Fruit fly (Drosophila melanogaster) whole organism, adult: ENCODE results near the gene CG34435.

Source experiments
- CG11617 ChIP-seq: fragments of 200-800 bp; sonication (Bioruptor generic); optimal IDR thresholded peaks from 2 replicates; lab custom pipeline; 2017; ENCODE audit warnings: mild to moderate bottlenecking, missing biosample characterization, missing genetic modification reagents, missing genetic modification characterization
- CG12768 ChIP-seq: fragments of 200-800 bp; sonication (Bioruptor generic); optimal IDR thresholded peaks from 2 replicates; lab custom pipeline; 2017; ENCODE audit warnings: missing biosample characterization, missing genetic modification characterization, mild to moderate bottlenecking, moderate library complexity, missing genetic modification reagents
- CG14711 ChIP-seq: fragments of 200-800 bp; sonication (Bioruptor generic); optimal IDR thresholded peaks from 2 replicates; lab custom pipeline; 2018; ENCODE audit warnings: missing biosample characterization, mild to moderate bottlenecking, missing genetic modification characterization, moderate library complexity
- CG1620 ChIP-seq: fragments of 200-800 bp; sonication (Bioruptor generic); optimal IDR thresholded peaks from 2 replicates; lab custom pipeline; 2016; ENCODE audit warnings: missing biosample characterization, missing genetic modification characterization
- CG33017 ChIP-seq: fragments of 200-800 bp; sonication (Bioruptor generic); optimal IDR thresholded peaks from 2 replicates; lab custom pipeline; 2018; ENCODE audit warnings: missing biosample characterization, mild to moderate bottlenecking, missing genetic modification characterization, moderate library complexity
- CG5204 ChIP-seq: fragments of 200-800 bp; sonication (Bioruptor generic); optimal IDR thresholded peaks from 2 replicates; lab custom pipeline; 2016; ENCODE audit warnings: missing biosample characterization, missing genetic modification characterization
- CG7045 ChIP-seq: fragments of 200-800 bp; sonication (Bioruptor generic); optimal IDR thresholded peaks from 2 replicates; lab custom pipeline; 2017; ENCODE audit warnings: missing biosample characterization, mild to moderate bottlenecking, missing genetic modification characterization
- CG7101 ChIP-seq: fragments of 200-800 bp; sonication (Bioruptor generic); optimal IDR thresholded peaks from 2 replicates; lab custom pipeline; 2018; ENCODE audit warnings: missing biosample characterization, mild to moderate bottlenecking, missing genetic modification characterization, moderate library complexity
- Clk ChIP-seq: fragments of 200-800 bp; sonication (Bioruptor generic); optimal IDR thresholded peaks from 2 replicates; lab custom pipeline; 2017; ENCODE audit warnings: missing biosample characterization, missing genetic modification characterization
- Crg-1 ChIP-seq: fragments of 200-800 bp; sonication (Bioruptor generic); optimal IDR thresholded peaks from 2 replicates; lab custom pipeline; 2016; ENCODE audit warnings: missing biosample characterization, missing genetic modification characterization
- Hr96 ChIP-seq: fragments of 200-800 bp; sonication (Bioruptor generic); optimal IDR thresholded peaks from 2 replicates; lab custom pipeline; 2016; ENCODE audit warnings: missing biosample characterization, missing genetic modification characterization
- Mnt ChIP-seq: fragments of 200-800 bp; sonication (Bioruptor generic); optimal IDR thresholded peaks from 2 replicates; lab custom pipeline; 2016; ENCODE audit warnings: missing biosample characterization, mild to moderate bottlenecking, missing genetic modification characterization
- bab1 ChIP-seq: fragments of 200-800 bp; sonication (Bioruptor generic); optimal IDR thresholded peaks from 3 replicates; lab custom pipeline; 2019; ENCODE audit warnings: missing biosample characterization, mild to moderate bottlenecking, missing genetic modification characterization, moderate library complexity
- cic ChIP-seq: fragments of 200-800 bp; sonication (Bioruptor generic); optimal IDR thresholded peaks from 2 replicates; lab custom pipeline; 2017; ENCODE audit warnings: missing biosample characterization, mild to moderate bottlenecking, missing genetic modification characterization, moderate library complexity
- cnc ChIP-seq, 2 experiments: fragments of >200 bp; optimal IDR thresholded peaks; 2 replicates each; lab custom pipeline; 2017
- kay ChIP-seq: fragments of 200-800 bp; sonication (Bioruptor generic); peaks from one replicate; lab custom pipeline; 2016; ENCODE audit warnings: missing biosample characterization, missing genetic modification characterization, borderline replicate concordance
- ovo ChIP-seq: fragments of 200-800 bp; sonication (Bioruptor generic); optimal IDR thresholded peaks from 2 replicates; lab custom pipeline; 2016; ENCODE audit warnings: missing biosample characterization, missing genetic modification characterization
- pad ChIP-seq: fragments of 200-800 bp; sonication (Bioruptor generic); optimal IDR thresholded peaks from 3 replicates; lab custom pipeline; 2017; ENCODE audit warnings: missing biosample characterization, missing genetic modification characterization, mild to moderate bottlenecking, moderate library complexity, missing genetic modification reagents
- tj ChIP-seq: fragments of 200-800 bp; sonication (Bioruptor generic); optimal IDR thresholded peaks from 3 replicates; lab custom pipeline; 2017; ENCODE audit warnings: missing biosample characterization, mild to moderate bottlenecking, missing genetic modification characterization, moderate library complexity
- toe ChIP-seq: fragments of 200-800 bp; sonication (Bioruptor generic); optimal IDR thresholded peaks from 2 replicates; lab custom pipeline; 2016; ENCODE audit warnings: missing biosample characterization, missing genetic modification characterization

CG34435 gene

dm6 chrX:5646228-5646627 is 32.0 kb upstream of the CG34435 start:
- TF ChIP-seq CG33017 (no peak), CG14711 (tag; lab: Kevin White, UChicago) (no peak), CG7101 (tag; lab: Kevin White, UChicago) (no peak), Hr96 (no peak), cic (GFP tag; lab: Kevin White, UChicago) (no peak), CG12768 (GFP tag; lab: Kevin White, UChicago) (no peak), Clk (GFP tag; lab: Kevin White, UChicago) (no peak), Mnt (GFP tag; lab: Kevin White, UChicago) (no peak), pad (GFP tag; lab: Kevin White, UChicago) (no peak), toe (GFP tag; lab: Kevin White, UChicago) (no peak), CG7045 (GFP tag; lab: Kevin White, UChicago) (no peak), Crg-1 (GFP tag; lab: Kevin White, UChicago) (no peak), bab1 (GFP tag; lab: Kevin White, UChicago) (no peak), CG5204 (no peak)

dm6 chrX:5639083-5639482 is 24.8 kb upstream of the CG34435 start:
- TF ChIP-seq CG33017 (no peak), Clk (GFP tag; lab: Kevin White, UChicago) (no peak), CG5204 (no peak), Crg-1 (GFP tag; lab: Kevin White, UChicago) (no peak), CG12768 (GFP tag; lab: Kevin White, UChicago) (no peak), tj (no peak), pad (GFP tag; lab: Kevin White, UChicago) (no peak), CG1620 (GFP tag; lab: Kevin White, UChicago) (no peak)

- TF ChIP-seq CG7045 (GFP tag; lab: Kevin White, UChicago) (peak; percentile 30), CG33017 (peak; percentile 35), toe (GFP tag; lab: Kevin White, UChicago) (no peak), CG5204 (peak; percentile 15), Clk (GFP tag; lab: Kevin White, UChicago) (peak; percentile 9), CG12768 (GFP tag; lab: Kevin White, UChicago) (peak; percentile 26)
These were observed 24.3 kb upstream of the CG34435 start for dm6 chrX:5638588-5638987.

- TF ChIP-seq CG7101 (tag; lab: Kevin White, UChicago) (no peak), pad (GFP tag; lab: Kevin White, UChicago) (peak; percentile 92)
These were observed 23.3 kb upstream of the CG34435 start for dm6 chrX:5637543-5637942.

- TF ChIP-seq pad (GFP tag; lab: Kevin White, UChicago) (peak; percentile 94), Hr96 (no peak)
These were observed 22.3 kb upstream of the CG34435 start for dm6 chrX:5636529-5637099.

dm6 chrX:5634714-5635113 is 20.4 kb upstream of the CG34435 start:
- TF ChIP-seq toe (GFP tag; lab: Kevin White, UChicago): no peak
- no peak for TF ChIP-seq cnc (optimal IDR thresholded peaks at IDR 0.05; lab: Kevin White, UChicago)
- TF ChIP-seq Hr96: no peak
- no peak for TF ChIP-seq CG11617 (GFP tag; lab: Kevin White, UChicago)

- TF ChIP-seq tj: peak; percentile 64
- no peak for TF ChIP-seq CG12768 (GFP tag; lab: Kevin White, UChicago)
- peak; percentile 25 for TF ChIP-seq bab1 (GFP tag; lab: Kevin White, UChicago)
- TF ChIP-seq CG7045 (GFP tag; lab: Kevin White, UChicago): no peak
- TF ChIP-seq cnc (optimal IDR thresholded peaks at IDR 0.05; lab: Kevin White, UChicago): no peak
- no peak for TF ChIP-seq CG7101 (tag; lab: Kevin White, UChicago)
- no peak for TF ChIP-seq ovo
- no peak for TF ChIP-seq CG1620 (GFP tag; lab: Kevin White, UChicago)
- TF ChIP-seq CG33017: no peak
- TF ChIP-seq CG5204: no peak
- TF ChIP-seq toe (GFP tag; lab: Kevin White, UChicago): no peak
- no peak for TF ChIP-seq Crg-1 (GFP tag; lab: Kevin White, UChicago)
- TF ChIP-seq Clk (GFP tag; lab: Kevin White, UChicago): no peak
- peak; percentile 97 for TF ChIP-seq kay (GFP tag; lab: Kevin White, UChicago)
- no peak for TF ChIP-seq pad (GFP tag; lab: Kevin White, UChicago)
- TF ChIP-seq Hr96: no peak
- TF ChIP-seq CG11617 (GFP tag; lab: Kevin White, UChicago): peak; percentile 6
- peak; percentile 27 for TF ChIP-seq cic (GFP tag; lab: Kevin White, UChicago)
- TF ChIP-seq CG14711 (tag; lab: Kevin White, UChicago): no peak
- TF ChIP-seq Mnt (GFP tag; lab: Kevin White, UChicago): peak; percentile 93
These were observed 7.9 kb upstream of the CG34435 start, which contains the start of the genes Mlc-c and Pop1 for dm6 chrX:5621893-5622803. Gene Mlc-c (minus strand): TSS chrX:5622539. Gene Pop1 (plus strand): TSS chrX:5622648.
